Worm (Caenorhabditis elegans): Measurements from ENCODE around the gene shw-1.

ce11 chrII:8263562-8263961 lies 57.7 kb downstream of the shw-1 start:
- TF ChIP-seq aly-1 (tag; optimal IDR thresholded peaks at IDR 0.05): no peak
- TF ChIP-seq hmg-4 (GFP tag; optimal IDR thresholded peaks at IDR 0.05): no peak
- TF ChIP-seq F13C5.2 (tag; optimal IDR thresholded peaks at IDR 0.05): no peak
- no peak for TF ChIP-seq hnd-1 (tag; optimal IDR thresholded peaks at IDR 0.05)
- TF ChIP-seq tbx-11 (GFP tag; IDR thresholded peaks at IDR 0.05): no peak
- TF ChIP-seq ama-1 (optimal IDR thresholded peaks at IDR 0.05): no peak
- no peak for TF ChIP-seq pes-1 (GFP tag; IDR thresholded peaks at IDR 0.05)
- no peak for TF ChIP-seq ceh-36 (tag; optimal IDR thresholded peaks at IDR 0.05)
- TF ChIP-seq flt-1 (GFP tag; IDR thresholded peaks at IDR 0.05): no peak
